Worm (Caenorhabditis elegans) whole organism, L2 larva: ENCODE data around the gene C35D10.3.

Source experiments
- C34F6.9 ChIP-seq: fragments of 150-350 bp; optimal IDR thresholded peaks from 2 replicates; lab custom pipeline; 2014; ENCODE audit warnings: missing biosample characterization, missing genetic modification characterization
- F13H6.1 ChIP-seq: sonication (generic microtip); optimal IDR thresholded peaks from 2 replicates; lab custom pipeline; 2016; ENCODE audit warnings: missing genetic modification characterization, missing compliant biosample characterization
- ZK546.5 ChIP-seq: sonication (generic microtip); optimal IDR thresholded peaks from 2 replicates; lab custom pipeline; 2017; ENCODE audit warnings: missing biosample characterization, missing genetic modification characterization
- aly-2 ChIP-seq: fragments of 150-350 bp; optimal IDR thresholded peaks from 2 replicates; lab custom pipeline; 2014; ENCODE audit warnings: missing biosample characterization, missing genetic modification characterization
- ama-1 ChIP-seq: fragments of 150-350 bp; optimal IDR thresholded peaks from 2 replicates; lab custom pipeline; 2018; ENCODE audit warnings: inconsistent platforms
- blmp-1 ChIP-seq: sonication (generic microtip); optimal IDR thresholded peaks from 2 replicates; lab custom pipeline; 2017; ENCODE audit warnings: missing genetic modification characterization, mild to moderate bottlenecking, missing compliant biosample characterization, antibody characterized with exemption, moderate library complexity; ENCODE audit not compliant: insufficient read depth
- ceh-16 ChIP-seq: fragments of 150-350 bp; optimal IDR thresholded peaks from 2 replicates; lab custom pipeline; 2014; ENCODE audit warnings: missing biosample characterization, missing genetic modification characterization
- ceh-82 ChIP-seq: fragments of 150-350 bp; optimal IDR thresholded peaks from 2 replicates; lab custom pipeline; 2014; ENCODE audit warnings: missing biosample characterization, missing genetic modification characterization
- crh-2 ChIP-seq: sonication (generic microtip); optimal IDR thresholded peaks from 2 replicates; lab custom pipeline; 2017; ENCODE audit warnings: missing biosample characterization, missing genetic modification characterization
- dmd-4 ChIP-seq: sonication (generic microtip); optimal IDR thresholded peaks from 2 replicates; lab custom pipeline; 2017; ENCODE audit warnings: missing biosample characterization, missing genetic modification characterization
- egl-27 ChIP-seq: sonication (generic microtip); optimal IDR thresholded peaks from 3 replicates; lab custom pipeline; 2017; ENCODE audit warnings: missing biosample characterization, missing genetic modification reagents, missing genetic modification characterization
- elt-1 ChIP-seq: fragments of 150-350 bp; optimal IDR thresholded peaks from 2 replicates; lab custom pipeline; 2014; ENCODE audit warnings: missing biosample characterization, missing genetic modification characterization
- elt-3 ChIP-seq: sonication (generic microtip); optimal IDR thresholded peaks from 2 replicates; lab custom pipeline; 2017; ENCODE audit warnings: missing biosample characterization, missing genetic modification characterization
- fos-1 ChIP-seq: fragments of 150-350 bp; optimal IDR thresholded peaks from 2 replicates; lab custom pipeline; 2014; ENCODE audit warnings: missing biosample characterization, missing genetic modification characterization
- gmeb-1 ChIP-seq: fragments of 150-350 bp; optimal IDR thresholded peaks from 2 replicates; lab custom pipeline; 2014; ENCODE audit warnings: missing biosample characterization, missing genetic modification characterization
- lin-13 ChIP-seq: fragments of 150-350 bp; optimal IDR thresholded peaks from 2 replicates; lab custom pipeline; 2014; ENCODE audit warnings: missing biosample characterization, missing genetic modification reagents, missing genetic modification characterization
- lin-39 ChIP-seq: fragments of 150-350 bp; optimal IDR thresholded peaks from 2 replicates; lab custom pipeline; 2014; ENCODE audit warnings: missing biosample characterization, missing genetic modification reagents, missing genetic modification characterization
- lsy-2 ChIP-seq, 2 experiments: fragments of 150-350 bp in 1 of 2; sonication (generic microtip) in 1 of 2; optimal IDR thresholded peaks; 2 replicates each; lab custom pipeline; 2014 to 2017; ENCODE audit warnings: missing biosample characterization in 2 of 2, missing genetic modification characterization in 2 of 2
- mab-5 ChIP-seq: fragments of 150-350 bp; optimal IDR thresholded peaks from 2 replicates; lab custom pipeline; 2014; ENCODE audit warnings: missing biosample characterization, missing genetic modification characterization
- mbf-1 ChIP-seq: sonication (generic microtip); optimal IDR thresholded peaks from 2 replicates; lab custom pipeline; 2017; ENCODE audit warnings: missing biosample characterization, missing genetic modification characterization
- mdl-1 ChIP-seq, 2 experiments: fragments of 150-350 bp in 1 of 2; sonication (generic microtip) in 1 of 2; optimal IDR thresholded peaks; 2 replicates each; lab custom pipeline; 2017; ENCODE audit warnings: missing biosample characterization in 2 of 2, missing genetic modification characterization in 2 of 2
- nhr-10 ChIP-seq: sonication (generic microtip); optimal IDR thresholded peaks from 2 replicates; lab custom pipeline; 2017; ENCODE audit warnings: missing biosample characterization, missing genetic modification characterization
- nhr-11 ChIP-seq: fragments of 150-350 bp; optimal IDR thresholded peaks from 2 replicates; lab custom pipeline; 2014; ENCODE audit warnings: missing biosample characterization, missing genetic modification characterization
- nhr-12 ChIP-seq: fragments of 150-350 bp; optimal IDR thresholded peaks from 2 replicates; lab custom pipeline; 2014; ENCODE audit warnings: missing biosample characterization, missing genetic modification characterization
- nhr-129 ChIP-seq: fragments of 150-350 bp; optimal IDR thresholded peaks from 2 replicates; lab custom pipeline; 2014; ENCODE audit warnings: missing biosample characterization, missing genetic modification characterization
- nhr-21 ChIP-seq: fragments of 150-350 bp; optimal IDR thresholded peaks from 2 replicates; lab custom pipeline; 2014; ENCODE audit warnings: missing biosample characterization, missing genetic modification characterization
- nhr-23 ChIP-seq: fragments of 150-350 bp; optimal IDR thresholded peaks from 2 replicates; lab custom pipeline; 2014; ENCODE audit warnings: missing biosample characterization, missing genetic modification reagents, missing genetic modification characterization
- nhr-237 ChIP-seq: fragments of 150-350 bp; optimal IDR thresholded peaks from 2 replicates; lab custom pipeline; 2014; ENCODE audit warnings: missing biosample characterization, missing genetic modification characterization
- nhr-25 ChIP-seq: fragments of 150-350 bp; sonication (generic microtip); optimal IDR thresholded peaks from 3 replicates; lab custom pipeline; 2014; ENCODE audit warnings: missing biosample characterization, missing genetic modification characterization
- nhr-6 ChIP-seq: fragments of 150-350 bp; optimal IDR thresholded peaks from 2 replicates; lab custom pipeline; 2014; ENCODE audit warnings: missing biosample characterization, missing genetic modification characterization
- nhr-77 ChIP-seq: fragments of 150-350 bp; optimal IDR thresholded peaks from 2 replicates; lab custom pipeline; 2014; ENCODE audit warnings: missing biosample characterization, missing genetic modification characterization
- peb-1 ChIP-seq: fragments of 150-350 bp; optimal IDR thresholded peaks from 2 replicates; lab custom pipeline; 2014; ENCODE audit warnings: missing biosample characterization, missing genetic modification characterization
- sem-4 ChIP-seq: fragments of 150-350 bp; optimal IDR thresholded peaks from 2 replicates; lab custom pipeline; 2014; ENCODE audit warnings: missing biosample characterization, missing genetic modification reagents, missing genetic modification characterization
- sma-3 ChIP-seq: sonication (generic microtip); optimal IDR thresholded peaks from 2 replicates; lab custom pipeline; 2016; ENCODE audit warnings: missing genetic modification reagents, missing genetic modification characterization, missing compliant biosample characterization
- sma-9 ChIP-seq, 2 experiments: fragments of 150-350 bp in 1 of 2; sonication (generic microtip) in 1 of 2; optimal IDR thresholded peaks; 2 replicates each; lab custom pipeline; 2014 to 2016; ENCODE audit warnings: missing genetic modification characterization in 2 of 2, mild to moderate bottlenecking in 1 of 2, missing biosample characterization in 1 of 2, missing compliant biosample characterization in 1 of 2, missing genetic modification reagents in 1 of 2, moderate library complexity in 1 of 2
- snpc-4 ChIP-seq: fragments of 150-350 bp; optimal IDR thresholded peaks from 2 replicates; lab custom pipeline; 2014; ENCODE audit warnings: missing biosample characterization, missing genetic modification characterization
- unc-39 ChIP-seq: fragments of 150-350 bp; optimal IDR thresholded peaks from 2 replicates; lab custom pipeline; 2014; ENCODE audit warnings: missing biosample characterization, missing genetic modification characterization
- unc-55 ChIP-seq: fragments of 150-350 bp; sonication (generic microtip); optimal IDR thresholded peaks from 3 replicates; lab custom pipeline; 2014; ENCODE audit warnings: missing biosample characterization, missing genetic modification reagents, missing genetic modification characterization
- unc-62 ChIP-seq: fragments of 150-350 bp; optimal IDR thresholded peaks from 2 replicates; lab custom pipeline; 2014; ENCODE audit warnings: missing biosample characterization, missing genetic modification reagents, missing genetic modification characterization
- ztf-4 ChIP-seq: fragments of 150-350 bp; optimal IDR thresholded peaks from 2 replicates; lab custom pipeline; 2014; ENCODE audit warnings: missing biosample characterization, missing genetic modification characterization

C35D10.3 gene

DNA sequence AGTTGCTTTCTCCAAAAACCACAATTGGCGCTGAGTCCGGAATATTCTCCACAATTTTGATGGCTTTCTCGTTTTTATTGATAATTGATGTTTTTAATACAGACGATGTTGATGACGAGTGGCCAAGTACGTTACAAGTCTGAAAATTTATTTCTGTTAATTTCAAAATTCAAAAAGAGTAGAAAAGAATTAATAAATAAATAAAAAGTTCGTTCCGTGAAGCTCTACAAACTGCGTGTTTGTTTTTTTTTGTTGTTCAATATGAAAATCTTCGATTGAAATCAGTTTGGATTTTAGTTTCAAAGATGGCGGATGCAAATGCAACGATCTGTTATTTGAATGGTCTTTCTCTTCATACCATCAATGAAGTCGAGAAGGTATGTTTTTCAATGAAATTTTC is 42.2 kb downstream of the C35D10.3 start, which contains the start of gene F26F4.2:
TSS of gene F26F4.2 (plus strand) at position 301 of the 400 bp plus-strand sequence.
- no peak for TF ChIP-seq mdl-1 (tag; optimal IDR thresholded peaks at IDR 0.05; lab: Kevin White, UChicago)
- no peak for TF ChIP-seq nhr-23 (tag; lab: Kevin White, UChicago)
- no peak for TF ChIP-seq egl-27

DNA sequence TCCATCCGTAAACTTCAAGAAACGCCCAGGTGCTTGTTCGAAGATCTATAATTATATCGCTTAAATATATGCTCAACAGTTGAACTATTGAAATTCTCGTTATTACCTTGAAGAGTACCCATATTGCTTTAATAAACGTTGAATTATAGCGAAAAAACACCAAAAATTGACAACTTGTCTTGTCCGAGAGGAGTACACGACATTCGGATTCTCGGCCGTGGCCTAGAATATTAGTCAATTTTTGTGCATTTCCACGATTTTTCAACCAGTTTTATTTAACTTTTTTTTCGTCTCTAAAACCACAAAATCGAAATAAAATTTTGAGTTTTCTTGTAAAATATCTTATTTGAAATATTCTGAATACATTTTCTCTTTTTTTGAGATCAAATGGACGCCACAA is 43.6 kb downstream of the C35D10.3 start, which contains the start of the genes F26F4.9 and cee-1:
TSS of gene F26F4.9 (minus strand) at position 205 of the 400 bp plus-strand sequence.
TSS of gene cee-1 (plus strand) at position 383 of the 400 bp plus-strand sequence.
- no peak for TF ChIP-seq nhr-6
- TF ChIP-seq nhr-25 (tag; lab: Kevin White, UChicago): peak; percentile 44
- TF ChIP-seq peb-1 (tag; lab: Kevin White, UChicago): no peak
- peak; percentile 68 for TF ChIP-seq F13H6.1 (tag; lab: Kevin White, UChicago)
- peak; percentile 43 to 73 for TF ChIP-seq lsy-2 (tag; optimal IDR thresholded peaks at IDR 0.05; lab: Kevin White, UChicago)
- peak; percentile 53 for TF ChIP-seq gmeb-1 (tag; lab: Kevin White, UChicago)
- TF ChIP-seq sma-9 (GFP tag; optimal IDR thresholded peaks at IDR 0.05; lab: Kevin White, UChicago): peak; percentile 67
- TF ChIP-seq sma-9 (tag; optimal IDR thresholded peaks at IDR 0.05; lab: Kevin White, UChicago): no peak
- TF ChIP-seq mbf-1 (tag; lab: Kevin White, UChicago): no peak
- TF ChIP-seq fos-1 (tag; lab: Kevin White, UChicago): peak; percentile 11
- TF ChIP-seq ama-1 (lab: Kevin White, UChicago): no peak
- peak; percentile 68 for TF ChIP-seq C34F6.9 (tag; lab: Kevin White, UChicago)
- no peak for TF ChIP-seq ceh-16 (tag; lab: Kevin White, UChicago)
- TF ChIP-seq unc-55 (GFP tag; lab: Kevin White, UChicago): peak; percentile 74
- no peak for TF ChIP-seq nhr-10 (tag; lab: Kevin White, UChicago)
- TF ChIP-seq crh-2 (tag; lab: Kevin White, UChicago): peak; percentile 66
- TF ChIP-seq sma-3: peak; percentile 75
- peak; percentile 41 for TF ChIP-seq lin-13 (GFP tag; lab: Kevin White, UChicago)
- TF ChIP-seq ztf-4: no peak
- TF ChIP-seq, all 48 proteins: peak for 11

DNA sequence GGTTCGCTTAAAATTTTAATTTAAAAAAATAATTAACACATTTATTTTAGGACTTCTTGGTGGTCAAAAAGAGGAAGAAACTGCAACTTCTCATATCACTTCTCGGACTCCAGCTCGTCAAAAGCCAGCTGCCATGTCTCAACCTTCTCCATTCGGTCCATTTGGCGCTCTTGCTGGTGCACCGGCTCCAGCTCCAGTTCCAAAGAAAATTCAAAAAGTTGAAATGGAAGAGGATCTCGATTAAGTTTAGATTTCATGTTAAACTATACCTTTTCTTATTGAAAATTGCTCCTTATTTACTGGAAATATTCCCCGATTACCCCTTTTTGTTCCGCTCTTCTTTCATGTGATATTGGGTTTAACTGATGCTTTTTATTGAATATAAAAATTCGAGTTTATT is 45.0 kb downstream of the C35D10.3 start:
- no peak for TF ChIP-seq dmd-4 (tag; lab: Kevin White, UChicago)
- TF ChIP-seq F13H6.1 (tag; lab: Kevin White, UChicago): no peak
- no peak for TF ChIP-seq ceh-82 (tag; lab: Kevin White, UChicago)
- TF ChIP-seq elt-1 (tag; lab: Kevin White, UChicago): no peak
- TF ChIP-seq ceh-16 (tag; lab: Kevin White, UChicago): no peak
- no peak for TF ChIP-seq crh-2 (tag; lab: Kevin White, UChicago)
- TF ChIP-seq mbf-1 (tag; lab: Kevin White, UChicago): no peak

DNA sequence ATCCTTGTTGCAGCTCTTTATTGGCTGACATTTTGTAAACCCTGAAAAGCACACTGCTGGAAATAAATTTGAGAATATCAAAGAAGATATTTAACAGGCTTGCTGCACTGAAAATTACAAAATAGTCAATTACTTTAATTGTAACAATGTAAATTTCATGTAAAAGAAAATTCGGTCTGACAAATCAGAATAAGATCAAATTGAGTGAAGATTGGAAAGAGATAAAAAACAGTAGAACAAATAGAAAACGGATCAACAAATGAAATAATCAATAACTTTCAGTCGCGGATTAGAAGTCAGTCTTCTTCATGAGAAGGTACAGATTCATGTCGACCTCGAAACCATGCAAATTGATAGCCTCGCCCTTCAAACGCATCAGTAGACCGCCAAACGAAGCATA is 48.4 kb downstream of the C35D10.3 start, which contains the start of gene rars-1:
TSS of gene rars-1 (minus strand) at position 101 of the 400 bp plus-strand sequence.
- TF ChIP-seq unc-62 (GFP tag; lab: Kevin White, UChicago) (no peak), elt-1 (tag; lab: Kevin White, UChicago) (no peak), nhr-129 (tag; lab: Kevin White, UChicago) (no peak), mdl-1 (tag; optimal IDR thresholded peaks at IDR 0.05; lab: Kevin White, UChicago) (no peak), aly-2 (no peak), mab-5 (no peak)

DNA sequence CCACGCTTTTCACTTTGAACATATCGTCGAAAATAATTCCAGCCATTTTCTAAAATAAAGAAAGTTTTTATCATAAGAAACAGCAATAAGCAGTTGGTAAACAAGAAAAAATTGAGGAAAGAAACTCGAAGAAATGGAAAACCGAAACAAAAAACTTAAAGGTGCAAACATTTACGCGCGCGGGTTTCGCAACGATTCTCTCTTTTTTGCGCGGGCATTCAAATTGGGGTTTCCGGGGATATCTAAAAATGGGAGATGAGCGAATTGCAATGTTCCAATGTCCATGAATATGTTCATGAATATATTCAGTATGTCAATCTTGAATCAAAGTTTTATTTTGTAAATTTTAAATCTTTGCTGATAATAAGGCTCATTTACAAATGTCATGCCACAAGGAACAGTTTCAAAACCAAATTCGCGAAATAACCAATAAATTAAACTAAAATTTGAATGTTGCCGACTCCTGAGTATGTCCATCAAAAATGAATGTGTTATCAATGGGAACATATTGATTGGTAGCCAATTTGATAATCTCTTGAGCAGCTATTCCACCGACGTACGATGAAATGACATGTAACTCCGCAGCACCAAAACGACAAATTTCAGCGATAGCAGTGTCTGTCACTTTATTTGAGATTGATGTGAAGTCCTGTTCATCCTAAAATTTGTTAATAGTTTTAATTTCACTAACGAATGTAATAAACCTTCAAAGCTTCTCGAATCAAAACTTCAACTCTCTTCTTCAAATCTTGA is 49.4 kb downstream of the C35D10.3 start, which contains the start of gene rpb-8:
TSS of gene rpb-8 (minus strand) at position 49 of the 753 bp plus-strand sequence.
- TF ChIP-seq sma-3 (peak; percentile 18), aly-2 (no peak), fos-1 (tag; lab: Kevin White, UChicago) (peak; percentile 29), nhr-77 (tag; lab: Kevin White, UChicago) (no peak), nhr-21 (tag; lab: Kevin White, UChicago) (peak; percentile 3), nhr-25 (tag; lab: Kevin White, UChicago) (peak; percentile 16), ama-1 (lab: Kevin White, UChicago) (peak; percentile 44), unc-39 (tag; lab: Kevin White, UChicago) (no peak), sem-4 (tag; lab: Kevin White, UChicago) (no peak), sma-9 (GFP tag; optimal IDR thresholded peaks at IDR 0.05; lab: Kevin White, UChicago) (peak; percentile 13), sma-9 (tag; optimal IDR thresholded peaks at IDR 0.05; lab: Kevin White, UChicago) (no peak), crh-2 (tag; lab: Kevin White, UChicago) (peak; percentile 45), ZK546.5 (tag; lab: Kevin White, UChicago) (no peak), peb-1 (tag; lab: Kevin White, UChicago) (no peak), egl-27 (no peak), elt-3 (tag; lab: Kevin White, UChicago) (no peak), nhr-237 (no peak), C34F6.9 (tag; lab: Kevin White, UChicago) (peak; percentile 64), nhr-12 (tag; lab: Kevin White, UChicago) (no peak), snpc-4 (tag; lab: Kevin White, UChicago) (peak; percentile 13), nhr-129 (tag; lab: Kevin White, UChicago) (peak; percentile 55), ztf-4 (no peak), blmp-1 (tag; lab: Kevin White, UChicago) (peak; percentile 18), mbf-1 (tag; lab: Kevin White, UChicago) (no peak), nhr-6 (no peak), lin-39 (tag; lab: Kevin White, UChicago) (no peak), nhr-10 (tag; lab: Kevin White, UChicago) (no peak), nhr-11 (no peak), lsy-2 (tag; optimal IDR thresholded peaks at IDR 0.05; lab: Kevin White, UChicago) (peak; percentile 14 to 75), ceh-82 (tag; lab: Kevin White, UChicago) (no peak)
